Fruit fly (Drosophila melanogaster) whole organism, embryonic: ENCODE data around the gene CG32163.

Source experiments
- ATbp ChIP-seq: fragments of 200-800 bp; sonication (Bioruptor generic); optimal IDR thresholded peaks from 2 replicates; lab custom pipeline; 2017; ENCODE audit warnings: missing biosample characterization, mild to moderate bottlenecking, missing genetic modification characterization, missing genetic modification reagents
- Ada2b ChIP-seq: fragments of 200-800 bp; sonication (Bioruptor generic); IDR thresholded peaks from 2 replicates; pipeline ENCODE4 v1.3.6; 2022; ENCODE audit warnings: missing biosample characterization, missing genetic modification characterization
- Awh ChIP-seq: fragments of 200-800 bp; sonication (Bioruptor generic); IDR thresholded peaks from 2 replicates; pipeline ENCODE4, ENCODE4 v1.3.6; 2022; ENCODE audit warnings: missing biosample characterization, missing genetic modification characterization
- Bgb ChIP-seq: fragments of 200-800 bp; sonication (Bioruptor generic); IDR thresholded peaks from 2 replicates; pipeline ENCODE4 v1.3.6; 2022; ENCODE audit warnings: missing biosample characterization, missing genetic modification characterization; ENCODE audit not compliant: partially characterized antibody
- Bteb2 ChIP-seq: fragments of 200-800 bp; sonication (Bioruptor generic); optimal IDR thresholded peaks from 2 replicates; lab custom pipeline; 2016; ENCODE audit warnings: missing biosample characterization, missing genetic modification characterization
- C15 ChIP-seq: fragments of 200-800 bp; sonication (Bioruptor generic); IDR thresholded peaks from 3 replicates; pipeline ENCODE4 v1.3.6; 2022; ENCODE audit warnings: missing biosample characterization, missing genetic modification characterization
- CG10267 ChIP-seq: fragments of 200-800 bp; sonication (Bioruptor generic); optimal IDR thresholded peaks from 2 replicates; lab custom pipeline; 2018; ENCODE audit warnings: missing biosample characterization, mild to moderate bottlenecking, missing genetic modification characterization, moderate library complexity
- CG12391 ChIP-seq: fragments of 200-800 bp; sonication (Bioruptor generic); optimal IDR thresholded peaks from 3 replicates; lab custom pipeline; 2018; ENCODE audit warnings: missing biosample characterization, mild to moderate bottlenecking, missing genetic modification characterization, moderate library complexity
- CG15011 ChIP-seq: fragments of 200-800 bp; sonication (Bioruptor generic); optimal IDR thresholded peaks from 3 replicates; lab custom pipeline; 2018; ENCODE audit warnings: missing biosample characterization, mild to moderate bottlenecking, missing genetic modification characterization
- CG18011 ChIP-seq: fragments of 200-800 bp; sonication (Bioruptor generic); optimal IDR thresholded peaks from 2 replicates; lab custom pipeline; 2017; ENCODE audit warnings: missing biosample characterization, missing genetic modification characterization, mild to moderate bottlenecking, moderate library complexity, missing genotype
- CG2202 ChIP-seq: fragments of 200-800 bp; sonication (Bioruptor generic); optimal IDR thresholded peaks from 2 replicates; lab custom pipeline; 2018; ENCODE audit warnings: missing biosample characterization, mild to moderate bottlenecking, missing genetic modification characterization
- CG32772 ChIP-seq: fragments of 200-800 bp; sonication (Bioruptor generic); IDR thresholded peaks from 2 replicates; pipeline ENCODE4 v1.3.6; 2022; ENCODE audit warnings: missing biosample characterization, missing genetic modification characterization
- CG3847 ChIP-seq: fragments of 200-800 bp; sonication (Bioruptor generic); IDR thresholded peaks from 2 replicates; pipeline ENCODE4 v1.3.6; 2022; ENCODE audit warnings: missing biosample characterization, missing genetic modification characterization
- CG3995 ChIP-seq: fragments of 200-800 bp; sonication (Bioruptor generic); optimal IDR thresholded peaks from 3 replicates; lab custom pipeline; 2016; ENCODE audit warnings: missing biosample characterization, missing genetic modification characterization
- CG7357 ChIP-seq: fragments of 200-800 bp; sonication (Bioruptor generic); IDR thresholded peaks from 3 replicates; pipeline ENCODE4 v1.3.6; 2022; ENCODE audit warnings: missing biosample characterization, missing genetic modification characterization
- Dbx ChIP-seq: fragments of 200-800 bp; sonication (Bioruptor generic); IDR thresholded peaks from 3 replicates; pipeline ENCODE4 v1.3.6; 2022; ENCODE audit warnings: missing biosample characterization, missing genetic modification characterization
- Dip3 ChIP-seq: fragments of 200-800 bp; sonication (Bioruptor generic); optimal IDR thresholded peaks from 3 replicates; lab custom pipeline; 2016; ENCODE audit warnings: missing biosample characterization, missing genetic modification characterization
- H15 ChIP-seq: fragments of 200-800 bp; sonication (Bioruptor generic); IDR thresholded peaks from 3 replicates; pipeline ENCODE4 v1.3.6; 2022; ENCODE audit warnings: missing biosample characterization, missing genetic modification characterization
- HLH54F ChIP-seq: fragments of 200-800 bp; sonication (Bioruptor generic); optimal IDR thresholded peaks from 3 replicates; lab custom pipeline; 2016; ENCODE audit warnings: missing biosample characterization, missing genetic modification characterization
- HmgD ChIP-seq: fragments of 200-800 bp; sonication (Bioruptor generic); optimal IDR thresholded peaks from 3 replicates; lab custom pipeline; 2016; ENCODE audit warnings: missing biosample characterization, missing genetic modification characterization
- HmgZ ChIP-seq: fragments of 200-800 bp; sonication (Bioruptor generic); optimal IDR thresholded peaks from 2 replicates; lab custom pipeline; 2018; ENCODE audit warnings: missing biosample characterization, mild to moderate bottlenecking, missing genetic modification characterization
- NFAT ChIP-seq: fragments of 200-800 bp; sonication (Bioruptor generic); IDR thresholded peaks from 2 replicates; pipeline ENCODE4 v1.3.6; 2022; ENCODE audit warnings: missing biosample characterization, missing genetic modification characterization
- Nf-YC ChIP-seq: fragments of 200-800 bp; optimal IDR thresholded peaks from 3 replicates; lab custom pipeline; 2019; ENCODE audit warnings: missing biosample characterization, mild to moderate bottlenecking, missing genetic modification characterization, moderate library complexity
- Oli ChIP-seq: fragments of 200-800 bp; sonication (Bioruptor generic); optimal IDR thresholded peaks from 2 replicates; lab custom pipeline; 2018; ENCODE audit warnings: missing biosample characterization, mild to moderate bottlenecking, missing genetic modification characterization, moderate library complexity
- Rx ChIP-seq: fragments of 200-800 bp; sonication (Bioruptor generic); IDR thresholded peaks from 2 replicates; pipeline ENCODE4 v1.3.6; 2022; ENCODE audit warnings: missing biosample characterization, missing genetic modification characterization
- abd-A ChIP-seq: fragments of 200-800 bp; sonication (Bioruptor generic); optimal IDR thresholded peaks from 3 replicates; lab custom pipeline; 2019; ENCODE audit warnings: missing biosample characterization, mild to moderate bottlenecking, missing genetic modification characterization, moderate library complexity
- az2 ChIP-seq: fragments of 200-800 bp; sonication (Bioruptor generic); optimal IDR thresholded peaks from 3 replicates; lab custom pipeline; 2016; ENCODE audit warnings: missing biosample characterization, missing genetic modification characterization
- bowl ChIP-seq: fragments of 200-800 bp; sonication (Bioruptor generic); IDR thresholded peaks from 2 replicates; pipeline ENCODE4 v1.3.6; 2022; ENCODE audit warnings: missing biosample characterization, missing genetic modification characterization
- br ChIP-seq: fragments of >200 bp; optimal IDR thresholded peaks from 2 replicates; lab custom pipeline; 2017
- chif ChIP-seq, 2 experiments: fragments of 200-800 bp; sonication (Bioruptor generic); optimal IDR thresholded peaks; 3 replicates each; lab custom pipeline; 2016; ENCODE audit warnings: missing biosample characterization in 2 of 2, missing genetic modification characterization in 2 of 2
- chm ChIP-seq: fragments of 200-800 bp; sonication (Bioruptor generic); IDR thresholded peaks from 2 replicates; pipeline ENCODE4 v1.3.6; 2022; ENCODE audit warnings: missing biosample characterization, missing genetic modification characterization
- chn ChIP-seq: fragments of 200-800 bp; sonication (Bioruptor generic); optimal IDR thresholded peaks from 2 replicates; lab custom pipeline; 2016; ENCODE audit warnings: missing biosample characterization, missing genetic modification characterization
- cwo ChIP-seq: fragments of 200-800 bp; sonication (Bioruptor generic); optimal IDR thresholded peaks from 3 replicates; lab custom pipeline; 2017; ENCODE audit warnings: missing biosample characterization, missing genetic modification characterization, mild to moderate bottlenecking, moderate library complexity, missing genetic modification reagents
- dpn ChIP-seq, 2 experiments: fragments of 200-800 bp; sonication (Bioruptor generic); optimal IDR thresholded peaks; 3 replicates each; lab custom pipeline; 2016; ENCODE audit warnings: missing biosample characterization in 2 of 2, missing genetic modification characterization in 2 of 2
- gem ChIP-seq: fragments of 200-800 bp; sonication (Bioruptor generic); optimal IDR thresholded peaks from 2 replicates; lab custom pipeline; 2019; ENCODE audit warnings: missing biosample characterization, mild to moderate bottlenecking, missing genetic modification characterization, moderate library complexity
- gsb-n ChIP-seq: fragments of 200-800 bp; sonication (Bioruptor generic); optimal IDR thresholded peaks from 3 replicates; lab custom pipeline; 2018; ENCODE audit warnings: missing biosample characterization, mild to moderate bottlenecking, missing genetic modification characterization
- h ChIP-seq: fragments of >200 bp; optimal IDR thresholded peaks from 2 replicates; lab custom pipeline; 2017
- kah ChIP-seq: fragments of 200-800 bp; sonication (Bioruptor generic); optimal IDR thresholded peaks from 2 replicates; lab custom pipeline; 2018; ENCODE audit warnings: missing biosample characterization, mild to moderate bottlenecking, missing genetic modification characterization
- lov ChIP-seq, 2 experiments: fragments of 200-800 bp in 1 of 2; fragments of >200 bp in 1 of 2; sonication (Bioruptor generic) in 1 of 2; IDR thresholded peaks in 1 of 2; optimal IDR thresholded peaks in 1 of 2; 2 replicates in 1 of 2; 3 replicates in 1 of 2; pipeline versions ENCODE4 v1.3.6 to Lab custom; 2017 to 2022; ENCODE audit warnings: missing biosample characterization in 1 of 2, missing genetic modification characterization in 1 of 2
- nerfin-2 ChIP-seq: fragments of 200-800 bp; sonication (Bioruptor generic); IDR thresholded peaks from 2 replicates; pipeline ENCODE4 v1.3.6; 2022; ENCODE audit warnings: missing biosample characterization, missing genetic modification characterization; ENCODE audit not compliant: partially characterized antibody
- onecut ChIP-seq: fragments of 200-800 bp; sonication (Bioruptor generic); IDR thresholded peaks from 2 replicates; pipeline ENCODE4 v1.3.6; 2022; ENCODE audit warnings: missing biosample characterization, missing genetic modification characterization
- peb ChIP-seq: fragments of 200-800 bp; sonication (Bioruptor generic); IDR thresholded peaks from 2 replicates; pipeline ENCODE4 v1.3.6; 2022; ENCODE audit warnings: missing biosample characterization, missing genetic modification characterization
- prd ChIP-seq, 3 experiments: fragments of >200 bp in 2 of 3; fragments of 200-800 bp in 1 of 3; sonication (Bioruptor generic) in 1 of 3; optimal IDR thresholded peaks in 2 of 3; IDR thresholded peaks in 1 of 3; 2 replicates in 2 of 3; 3 replicates in 1 of 3; pipeline versions ENCODE4 v1.3.6 to Lab custom; 2017 to 2022; ENCODE audit warnings: missing biosample characterization in 1 of 3, missing genetic modification characterization in 1 of 3
- pros ChIP-seq: fragments of 200-800 bp; sonication (Bioruptor generic); optimal IDR thresholded peaks from 3 replicates; lab custom pipeline; 2019; ENCODE audit warnings: missing biosample characterization, mild to moderate bottlenecking, missing genetic modification characterization, moderate library complexity
- repo ChIP-seq: fragments of 200-800 bp; sonication (Bioruptor generic); optimal IDR thresholded peaks from 2 replicates; lab custom pipeline; 2016; ENCODE audit warnings: missing biosample characterization, missing genetic modification characterization
- rib ChIP-seq: fragments of 200-800 bp; sonication (Bioruptor generic); IDR thresholded peaks from 2 replicates; pipeline ENCODE4 v1.3.6; 2022; ENCODE audit warnings: missing biosample characterization, missing genetic modification characterization
- run ChIP-seq: fragments of 200-800 bp; sonication (Bioruptor generic); optimal IDR thresholded peaks from 3 replicates; lab custom pipeline; 2018; ENCODE audit warnings: missing biosample characterization, mild to moderate bottlenecking, missing genetic modification characterization
- scrt ChIP-seq: fragments of 200-800 bp; sonication (Bioruptor generic); optimal IDR thresholded peaks from 2 replicates; lab custom pipeline; 2018; ENCODE audit warnings: missing biosample characterization, mild to moderate bottlenecking, missing genetic modification characterization, moderate library complexity
- shn ChIP-seq: fragments of 200-800 bp; sonication (Bioruptor generic); optimal IDR thresholded peaks from 3 replicates; lab custom pipeline; 2016; ENCODE audit warnings: missing biosample characterization, missing genetic modification characterization
- wdn ChIP-seq: fragments of 200-800 bp; sonication (Bioruptor generic); IDR thresholded peaks from 2 replicates; pipeline ENCODE4 v1.3.6; 2022; ENCODE audit warnings: missing biosample characterization, missing genetic modification characterization

CG32163 gene

DNA sequence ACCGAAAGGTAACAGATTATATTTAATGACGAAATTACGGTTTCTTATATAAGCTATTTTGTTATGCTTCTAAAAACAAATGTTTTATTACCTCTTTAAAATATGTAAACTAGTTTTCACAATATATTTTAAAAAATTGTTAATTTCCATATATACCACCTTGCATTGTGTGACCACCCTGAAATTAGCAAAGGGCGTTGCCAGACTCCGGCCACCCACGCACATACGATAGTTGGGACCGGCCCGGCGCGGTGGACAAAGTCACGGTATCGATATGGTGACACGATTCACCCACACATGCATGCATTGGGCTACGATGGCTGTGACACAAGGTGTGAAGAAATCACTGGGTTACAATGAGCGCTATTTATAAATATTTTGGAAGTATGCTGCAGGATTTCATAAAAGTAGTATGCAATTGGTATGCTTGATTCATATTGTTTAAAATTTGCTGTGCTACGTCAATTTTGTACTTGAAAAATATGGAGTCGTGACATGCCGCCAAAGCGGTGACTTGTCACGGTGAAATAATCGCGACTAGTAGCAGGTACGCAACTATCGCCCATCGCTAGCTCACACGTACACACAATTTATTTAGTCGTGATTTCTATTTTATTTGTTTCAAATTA, 1.2 kb downstream of the CG32163 start (continued):
- TF ChIP-seq Oli (tag; lab: Kevin White, UChicago) (peak; percentile 21), br (lab: Kevin White, UChicago) (no peak), CG10267 (tag; lab: Kevin White, UChicago) (peak; percentile 53), HmgD (peak; percentile 89), CG18011 (GFP tag; lab: Kevin White, UChicago) (no peak), CG3995 (GFP tag; lab: Kevin White, UChicago) (peak; percentile 100), prd (optimal IDR thresholded peaks at IDR 0.05; lab: Kevin White, UChicago) (no peak), prd (GFP tag; IDR thresholded peaks at IDR 0.05; lab: Robert Waterston, UW) (peak; percentile 52; the same call in 2 of the 3 replicates), h (no peak), Rx (GFP tag; lab: Robert Waterston, UW) (no peak), nerfin-2 (GFP tag; lab: Robert Waterston, UW) (peak; percentile 86), Awh (peak; percentile 22; the same call in 1 of the 2 replicates), C15 (no peak), lov (optimal IDR thresholded peaks at IDR 0.05; lab: Kevin White, UChicago) (no peak), lov (GFP tag; IDR thresholded peaks at IDR 0.05; lab: Robert Waterston, UW) (0 out of 3 replicates have a peak, but pooled peaks have one; percentile 42), pros (GFP tag; lab: Kevin White, UChicago) (no peak), dpn (GFP tag; optimal IDR thresholded peaks at IDR 0.05; lab: Kevin White, UChicago) (peak; percentile 68 to 73), CG12391 (tag; lab: Kevin White, UChicago) (peak; percentile 73), Bteb2 (GFP tag; lab: Kevin White, UChicago) (peak; percentile 38), HmgZ (peak; percentile 83), rib (GFP tag; lab: Robert Waterston, UW) (no peak), Dip3 (GFP tag; lab: Kevin White, UChicago) (peak; percentile 49), CG7357 (peak; percentile 51; the same call in 1 of the 3 replicates), CG3847 (peak; percentile 79), shn (GFP tag; lab: Kevin White, UChicago) (peak; percentile 63), Dbx (GFP tag; lab: Robert Waterston, UW) (peak; percentile 76), peb (GFP tag; lab: Robert Waterston, UW) (no peak), onecut (GFP tag; lab: Robert Waterston, UW) (peak; percentile 57), cwo (GFP tag; lab: Kevin White, UChicago) (peak; percentile 24), bowl (GFP tag; lab: Robert Waterston, UW) (no peak), H15 (GFP tag; lab: Robert Waterston, UW) (0 out of 3 replicates have a peak, but pooled peaks have one; percentile 35), wdn (GFP tag; lab: Robert Waterston, UW) (no peak; the same call in 1 of the 2 replicates), gem (tag; lab: Kevin White, UChicago) (peak; percentile 72), CG2202 (tag; lab: Kevin White, UChicago) (no peak), kah (no peak), ATbp (GFP tag; lab: Kevin White, UChicago) (no peak), CG15011 (GFP tag; lab: Kevin White, UChicago) (no peak), scrt (GFP tag; lab: Kevin White, UChicago) (no peak), chm (GFP tag; lab: Robert Waterston, UW) (peak; percentile 53; the same call in 1 of the 2 replicates), Ada2b (GFP tag; lab: Robert Waterston, UW) (peak; percentile 51), abd-A (tag; lab: Kevin White, UChicago) (no peak), run (tag; lab: Kevin White, UChicago) (no peak), gsb-n (tag; lab: Kevin White, UChicago) (no peak), Bgb (GFP tag; lab: Robert Waterston, UW) (peak; percentile 90), CG32772 (peak; percentile 35), chif (GFP tag; optimal IDR thresholded peaks at IDR 0.05; lab: Kevin White, UChicago) (peak; percentile 9 to 36), NFAT (GFP tag; lab: Robert Waterston, UW) (peak; percentile 75), repo (peak; percentile 14), az2 (GFP tag; lab: Kevin White, UChicago) (peak; percentile 35), chn (GFP tag; lab: Kevin White, UChicago) (peak; percentile 73), Nf-YC (tag; lab: Kevin White, UChicago) (peak; percentile 48), HLH54F (peak; percentile 67)
